Fruit fly (Drosophila melanogaster) S2 (cell line): Measurements from ENCODE around the gene hook.

Experiments used
- CG8478 ChIP-seq: fragments of >200 bp; optimal IDR thresholded peaks from 2 replicates; lab custom pipeline; 2018
- CTCF ChIP-seq, 2 experiments: fragments of >200 bp; optimal IDR thresholded peaks; 2 replicates each; lab custom pipeline; 2018

- TF ChIP-seq CG8478 (lab: Kevin White, UChicago) (no peak), CTCF (optimal IDR thresholded peaks at IDR 0.05; lab: Kevin White, UChicago) (no peak)
Measured at dm6 chr2L:19035013-19035412, 1.7 kb upstream of the hook start.
